Worm (Caenorhabditis elegans): Measurements from ENCODE around the gene str-206.
A peak's percentile ranks its signal among the peaks of the same experiment; 100 is the strongest.

str-206 gene

ce11 chrV:6230629-6231229 is 12.8 kb downstream of the str-206 start (continued):
- TF ChIP-seq nhr-179 (tag; optimal IDR thresholded peaks at IDR 0.05) (no peak), nhr-27 (tag; optimal IDR thresholded peaks at IDR 0.05) (no peak), rcor-1 (GFP tag; IDR thresholded peaks at IDR 0.05) (no peak), hlh-26 (GFP tag; conservative IDR thresholded peaks at IDR 0.05) (no peak), nhr-120 (GFP tag; IDR thresholded peaks at IDR 0.05) (no peak), snpc-3.4 (tag; optimal IDR thresholded peaks at IDR 0.05) (no peak), K11D2.4 (GFP tag; IDR thresholded peaks at IDR 0.05) (no peak), F23B12.7 (tag; optimal IDR thresholded peaks at IDR 0.05; ENCODE audit: insufficient read depth) (no peak), xnd-1 (tag; optimal IDR thresholded peaks at IDR 0.05) (no peak), let-607 (tag; optimal IDR thresholded peaks at IDR 0.05) (no peak), fkh-3 (tag; optimal IDR thresholded peaks at IDR 0.05) (no peak), F49E8.2 (tag; optimal IDR thresholded peaks at IDR 0.05; ENCODE audit: insufficient read depth) (no peak), F39B2.1 (GFP tag; IDR thresholded peaks at IDR 0.05) (no peak), tlf-1 (GFP tag; optimal IDR thresholded peaks at IDR 0.05) (peak; percentile 19), him-1 (tag; optimal IDR thresholded peaks at IDR 0.05) (no peak), lag-1 (GFP tag; IDR thresholded peaks at IDR 0.05) (no peak), ets-4 (GFP tag; optimal IDR thresholded peaks at IDR 0.05) (peak; percentile 55), dox-1 (GFP tag; IDR thresholded peaks at IDR 0.05) (peak; percentile 40; the same call in 1 of the 2 replicates), ceh-40 (GFP tag; IDR thresholded peaks at IDR 0.05) (no peak), ama-1 (optimal IDR thresholded peaks at IDR 0.05) (no peak), ama-1 (GFP tag; optimal IDR thresholded peaks at IDR 0.05) (no peak), akir-1 (GFP tag; optimal IDR thresholded peaks at IDR 0.05) (no peak), C17E4.6 (GFP tag; IDR thresholded peaks at IDR 0.05) (no peak), K12H6.12 (tag; optimal IDR thresholded peaks at IDR 0.05) (peak; percentile 27), ztf-3 (GFP tag; optimal IDR thresholded peaks at IDR 0.05) (no peak), ztf-26 (tag; optimal IDR thresholded peaks at IDR 0.05) (no peak), ztf-6 (GFP tag; IDR thresholded peaks at IDR 0.05) (no peak), Y79H2A.3 (GFP tag; conservative IDR thresholded peaks at IDR 0.05) (no peak), attf-3 (GFP tag; conservative IDR thresholded peaks at IDR 0.05) (no peak), dpff-1 (tag; optimal IDR thresholded peaks at IDR 0.05) (no peak), rpc-1 (optimal IDR thresholded peaks at IDR 0.05) (no peak), rpc-1 (tag; optimal IDR thresholded peaks at IDR 0.05) (no peak), ztf-18 (tag; optimal IDR thresholded peaks at IDR 0.05) (no peak), madf-8 (GFP tag; conservative IDR thresholded peaks at IDR 0.05) (no peak), aptf-2 (GFP tag; conservative IDR thresholded peaks at IDR 0.05) (no peak), madf-10 (tag; optimal IDR thresholded peaks at IDR 0.05) (peak; percentile 92), T07F8.4 (tag; optimal IDR thresholded peaks at IDR 0.05) (no peak), nhr-90 (tag; optimal IDR thresholded peaks at IDR 0.05) (no peak)

- TF ChIP-seq hmg-20 (GFP tag; IDR thresholded peaks at IDR 0.05) (no peak), cebp-1 (GFP tag; IDR thresholded peaks at IDR 0.05) (no peak), cebp-1 (tag; optimal IDR thresholded peaks at IDR 0.05) (peak; percentile 19)
These were observed 14.0 kb downstream of the str-206 start for ce11 chrV:6231902-6232340.

All from whole organism, young adult.